Fruit fly (Drosophila melanogaster) whole organism, embryonic: ENCODE results near the gene hiro.

Source experiments
- Antp ChIP-seq: fragments of 200-800 bp; sonication (Bioruptor generic); optimal IDR thresholded peaks from 3 replicates; lab custom pipeline; 2016; ENCODE audit warnings: missing biosample characterization, missing genetic modification characterization
- Bgb ChIP-seq: fragments of 200-800 bp; sonication (Bioruptor generic); IDR thresholded peaks from 2 replicates; pipeline ENCODE4 v1.3.6; 2022; ENCODE audit warnings: missing biosample characterization, missing genetic modification characterization; ENCODE audit not compliant: partially characterized antibody
- CG10209 ChIP-seq: fragments of 200-800 bp; sonication (Bioruptor generic); optimal IDR thresholded peaks from 3 replicates; lab custom pipeline; 2017; ENCODE audit warnings: missing biosample characterization, mild to moderate bottlenecking, missing genetic modification characterization, missing genetic modification reagents
- CG1024 ChIP-seq: fragments of 200-800 bp; sonication (Bioruptor generic); IDR thresholded peaks from 2 replicates; pipeline ENCODE4 v1.3.6; 2022; ENCODE audit warnings: missing biosample characterization, missing genetic modification characterization
- CG10267 ChIP-seq: fragments of 200-800 bp; sonication (Bioruptor generic); optimal IDR thresholded peaks from 2 replicates; lab custom pipeline; 2018; ENCODE audit warnings: missing biosample characterization, mild to moderate bottlenecking, missing genetic modification characterization, moderate library complexity
- CG10321 ChIP-seq: fragments of 200-800 bp; sonication (Bioruptor generic); IDR thresholded peaks from 2 replicates; pipeline ENCODE4 v1.3.6; 2022; ENCODE audit warnings: missing biosample characterization, missing genetic modification characterization
- CG11085 ChIP-seq: fragments of 200-800 bp; sonication (Bioruptor generic); IDR thresholded peaks from 2 replicates; pipeline ENCODE4 v1.3.6; 2022; ENCODE audit warnings: missing biosample characterization, missing genetic modification characterization
- CG11093 ChIP-seq: fragments of 200-800 bp; sonication (Bioruptor generic); IDR thresholded peaks from 3 replicates; pipeline ENCODE4 v1.3.6; 2022; ENCODE audit warnings: missing biosample characterization, missing genetic modification characterization
- CG11398 ChIP-seq: fragments of 200-800 bp; sonication (Bioruptor generic); optimal IDR thresholded peaks from 2 replicates; lab custom pipeline; 2016; ENCODE audit warnings: missing biosample characterization, missing genetic modification characterization
- CG13287 ChIP-seq: fragments of 200-800 bp; sonication (Bioruptor generic); IDR thresholded peaks from 2 replicates; pipeline ENCODE4 v1.3.6; 2022; ENCODE audit warnings: missing biosample characterization, missing genetic modification characterization; ENCODE audit not compliant: partially characterized antibody
- CG14667 ChIP-seq: fragments of 200-800 bp; sonication (Bioruptor generic); IDR thresholded peaks from 2 replicates; pipeline ENCODE4 v1.3.6; 2022; ENCODE audit warnings: missing biosample characterization, missing genetic modification characterization
- CG15073 ChIP-seq: fragments of 200-800 bp; sonication (Bioruptor generic); optimal IDR thresholded peaks from 2 replicates; lab custom pipeline; 2016; ENCODE audit warnings: missing biosample characterization, missing genetic modification characterization
- CG15696 ChIP-seq: fragments of 200-800 bp; sonication (Bioruptor generic); optimal IDR thresholded peaks from 2 replicates; lab custom pipeline; 2019; ENCODE audit warnings: missing biosample characterization, mild to moderate bottlenecking, missing genetic modification characterization, moderate library complexity
- CG18011 ChIP-seq: fragments of 200-800 bp; sonication (Bioruptor generic); optimal IDR thresholded peaks from 2 replicates; lab custom pipeline; 2017; ENCODE audit warnings: missing biosample characterization, missing genetic modification characterization, mild to moderate bottlenecking, moderate library complexity, missing genotype
- CG3065 ChIP-seq: fragments of 200-800 bp; sonication (Bioruptor generic); optimal IDR thresholded peaks from 2 replicates; lab custom pipeline; 2016; ENCODE audit warnings: missing biosample characterization, missing genetic modification characterization
- CG34376 ChIP-seq: fragments of 200-800 bp; sonication (Bioruptor generic); optimal IDR thresholded peaks from 2 replicates; lab custom pipeline; 2018; ENCODE audit warnings: missing biosample characterization, mild to moderate bottlenecking, missing genetic modification characterization
- CG4424 ChIP-seq: fragments of 200-800 bp; sonication (Bioruptor generic); optimal IDR thresholded peaks from 3 replicates; lab custom pipeline; 2016; ENCODE audit warnings: missing biosample characterization, missing genetic modification characterization
- CG6254 ChIP-seq: fragments of 200-800 bp; sonication (Bioruptor generic); optimal IDR thresholded peaks from 3 replicates; lab custom pipeline; 2017; ENCODE audit warnings: mild to moderate bottlenecking, missing biosample characterization, missing genetic modification reagents, missing genetic modification characterization
- CG6765 ChIP-seq: fragments of 200-800 bp; sonication (Bioruptor generic); optimal IDR thresholded peaks from 3 replicates; lab custom pipeline; 2017; ENCODE audit warnings: missing biosample characterization, mild to moderate bottlenecking, missing genetic modification characterization
- CG6854 ChIP-seq: fragments of 200-800 bp; sonication (Bioruptor generic); optimal IDR thresholded peaks from 3 replicates; lab custom pipeline; 2017; ENCODE audit warnings: missing biosample characterization, mild to moderate bottlenecking, missing genetic modification characterization
- CG8388 ChIP-seq: fragments of 200-800 bp; sonication (Bioruptor generic); optimal IDR thresholded peaks from 2 replicates; lab custom pipeline; 2019; ENCODE audit warnings: missing biosample characterization, mild to moderate bottlenecking, missing genetic modification characterization, moderate library complexity
- CG8944 ChIP-seq: fragments of 200-800 bp; sonication (Bioruptor generic); optimal IDR thresholded peaks from 3 replicates; lab custom pipeline; 2016; ENCODE audit warnings: missing biosample characterization, missing genetic modification characterization
- CG9797 ChIP-seq: fragments of 200-800 bp; sonication (Bioruptor generic); optimal IDR thresholded peaks from 3 replicates; lab custom pipeline; 2018; ENCODE audit warnings: missing biosample characterization, mild to moderate bottlenecking, missing genetic modification characterization
- CHES-1-like ChIP-seq: fragments of 200-800 bp; sonication (Bioruptor generic); optimal IDR thresholded peaks from 2 replicates; lab custom pipeline; 2016; ENCODE audit warnings: missing biosample characterization, missing genetic modification characterization
- CTCF ChIP-seq: fragments of 200-800 bp; sonication (Bioruptor generic); optimal IDR thresholded peaks from 2 replicates; lab custom pipeline; 2017; ENCODE audit warnings: missing biosample characterization, mild to moderate bottlenecking, missing genetic modification characterization, moderate library complexity
- Doc3 ChIP-seq: fragments of 200-800 bp; sonication (Bioruptor generic); IDR thresholded peaks from 3 replicates; pipeline ENCODE4 v1.3.6; 2022; ENCODE audit warnings: missing biosample characterization, missing genetic modification characterization; ENCODE audit not compliant: partially characterized antibody
- Fer1 ChIP-seq: fragments of 200-800 bp; sonication (Bioruptor generic); optimal IDR thresholded peaks from 2 replicates; lab custom pipeline; 2017; ENCODE audit warnings: missing biosample characterization, mild to moderate bottlenecking, missing genetic modification characterization
- HLH3B ChIP-seq: fragments of 200-800 bp; sonication (Bioruptor generic); IDR thresholded peaks from 2 replicates; pipeline ENCODE4 v1.3.6; 2022; ENCODE audit warnings: missing biosample characterization, missing genetic modification characterization
- HLH54F ChIP-seq: fragments of 200-800 bp; sonication (Bioruptor generic); optimal IDR thresholded peaks from 3 replicates; lab custom pipeline; 2016; ENCODE audit warnings: missing biosample characterization, missing genetic modification characterization
- MESR4 ChIP-seq: fragments of 200-800 bp; sonication (Bioruptor generic); optimal IDR thresholded peaks from 2 replicates; lab custom pipeline; 2018; ENCODE audit warnings: missing biosample characterization, mild to moderate bottlenecking, missing genetic modification characterization, moderate library complexity
- Mes4 ChIP-seq: fragments of 200-800 bp; sonication (Bioruptor generic); optimal IDR thresholded peaks from 2 replicates; lab custom pipeline; 2016; ENCODE audit warnings: missing biosample characterization, missing genetic modification characterization
- Scr ChIP-seq: fragments of 200-800 bp; sonication (Bioruptor generic); IDR thresholded peaks from 2 replicates; pipeline ENCODE4 v1.3.6; 2022; ENCODE audit warnings: missing biosample characterization, missing genetic modification characterization; ENCODE audit not compliant: partially characterized antibody
- Sry-β ChIP-seq: fragments of 200-800 bp; sonication (Bioruptor generic); optimal IDR thresholded peaks from 2 replicates; lab custom pipeline; 2018; ENCODE audit warnings: missing biosample characterization, mild to moderate bottlenecking, missing genetic modification characterization, moderate library complexity
- Sry-δ ChIP-seq: fragments of 200-800 bp; sonication (Bioruptor generic); optimal IDR thresholded peaks from 2 replicates; lab custom pipeline; 2016; ENCODE audit warnings: missing biosample characterization, missing genetic modification characterization
- aop ChIP-seq: fragments of 200-800 bp; sonication (Bioruptor generic); IDR thresholded peaks from 2 replicates; pipeline ENCODE4 v1.3.6; 2022; ENCODE audit warnings: missing biosample characterization, missing genetic modification characterization
- cg ChIP-seq: fragments of 200-800 bp; sonication (Bioruptor generic); optimal IDR thresholded peaks from 3 replicates; lab custom pipeline; 2019; ENCODE audit warnings: missing biosample characterization, mild to moderate bottlenecking, missing genetic modification characterization, moderate library complexity
- crp ChIP-seq, 2 experiments: fragments of 200-800 bp; sonication (Bioruptor generic); optimal IDR thresholded peaks; 2 replicates in 1 of 2; 3 replicates in 1 of 2; lab custom pipeline; 2017; ENCODE audit warnings: missing biosample characterization in 2 of 2, missing genetic modification characterization in 2 of 2, mild to moderate bottlenecking in 1 of 2, moderate library complexity in 1 of 2
- danr ChIP-seq: fragments of 200-800 bp; sonication (Bioruptor generic); IDR thresholded peaks from 2 replicates; pipeline ENCODE4 v1.3.6; 2022; ENCODE audit warnings: missing biosample characterization, missing genetic modification characterization
- gcm2 ChIP-seq: fragments of 200-800 bp; sonication (Bioruptor generic); optimal IDR thresholded peaks from 2 replicates; lab custom pipeline; 2016; ENCODE audit warnings: missing biosample characterization, missing genetic modification characterization
- grau ChIP-seq: fragments of 200-800 bp; optimal IDR thresholded peaks from 3 replicates; lab custom pipeline; 2019; ENCODE audit warnings: missing biosample characterization, mild to moderate bottlenecking, missing genetic modification characterization, moderate library complexity
- hb ChIP-seq: fragments of 200-800 bp; sonication (Bioruptor generic); IDR thresholded peaks from 3 replicates; pipeline ENCODE4 v1.3.6; 2022; ENCODE audit warnings: missing biosample characterization, missing genetic modification characterization; ENCODE audit not compliant: partially characterized antibody
- hth ChIP-seq: fragments of >200 bp; optimal IDR thresholded peaks from 2 replicates; lab custom pipeline; 2017; ENCODE audit warnings: inconsistent platforms
- jigr1 ChIP-seq: fragments of 200-800 bp; sonication (Bioruptor generic); IDR thresholded peaks from 3 replicates; pipeline ENCODE4 v1.3.6; 2022; ENCODE audit warnings: missing biosample characterization, missing genetic modification characterization
- maf-S ChIP-seq: fragments of 200-800 bp; sonication (Bioruptor generic); optimal IDR thresholded peaks from 2 replicates; lab custom pipeline; 2016; ENCODE audit warnings: missing biosample characterization, missing genetic modification characterization
- peb ChIP-seq: fragments of 200-800 bp; sonication (Bioruptor generic); IDR thresholded peaks from 2 replicates; pipeline ENCODE4 v1.3.6; 2022; ENCODE audit warnings: missing biosample characterization, missing genetic modification characterization
- pita ChIP-seq: fragments of 200-800 bp; sonication (Bioruptor generic); optimal IDR thresholded peaks from 2 replicates; lab custom pipeline; 2017; ENCODE audit warnings: missing biosample characterization, mild to moderate bottlenecking, missing genetic modification characterization
- rib ChIP-seq: fragments of 200-800 bp; sonication (Bioruptor generic); IDR thresholded peaks from 2 replicates; pipeline ENCODE4 v1.3.6; 2022; ENCODE audit warnings: missing biosample characterization, missing genetic modification characterization
- sc ChIP-seq, 3 experiments: fragments of >200 bp in 2 of 3; fragments of 200-800 bp in 1 of 3; sonication (Bioruptor generic) in 1 of 3; optimal IDR thresholded peaks; 2 replicates in 2 of 3; 3 replicates in 1 of 3; lab custom pipeline; 2017; ENCODE audit warnings: mild to moderate bottlenecking in 1 of 3, missing biosample characterization in 1 of 3, missing genetic modification characterization in 1 of 3, missing genetic modification reagents in 1 of 3
- toy ChIP-seq: fragments of 200-800 bp; sonication (Bioruptor generic); IDR thresholded peaks from 2 replicates; pipeline ENCODE4 v1.3.6; 2022; ENCODE audit warnings: missing biosample characterization, missing genetic modification characterization
- ttk ChIP-seq: fragments of 200-800 bp; sonication (Bioruptor generic); IDR thresholded peaks from 2 replicates; pipeline ENCODE4 v2.1.2; 2022; ENCODE audit warnings: missing biosample characterization, missing genetic modification characterization

The hiro gene

dm6 chr3L:690031-690686 lies 2.4 kb upstream of the hiro start, which contains the start of the genes CG32483 and RabX6 (continued):
- TF ChIP-seq peb (GFP tag; lab: Robert Waterston, UW) (no peak), CG8944 (GFP tag; lab: Kevin White, UChicago) (no peak), CTCF (GFP tag; lab: Kevin White, UChicago) (peak; percentile 38), crp (GFP tag; optimal IDR thresholded peaks at IDR 0.05; lab: Kevin White, UChicago) (peak; percentile 65 to 93), CG6854 (no peak), CG15073 (GFP tag; lab: Kevin White, UChicago) (no peak), CG14667 (GFP tag; lab: Robert Waterston, UW) (no peak), pita (GFP tag; lab: Kevin White, UChicago) (no peak), HLH54F (no peak), danr (GFP tag; lab: Robert Waterston, UW) (no peak), CG10321 (GFP tag; lab: Robert Waterston, UW) (no peak), toy (GFP tag; lab: Robert Waterston, UW) (no peak), CG10209 (no peak), CG6254 (no peak), hth (no peak), HLH3B (no peak), rib (GFP tag; lab: Robert Waterston, UW) (peak; percentile 14; the same call in 1 of the 2 replicates), Fer1 (GFP tag; lab: Kevin White, UChicago) (peak; percentile 15), CG11085 (GFP tag; lab: Robert Waterston, UW) (no peak), maf-S (GFP tag; lab: Kevin White, UChicago) (no peak), Sry-δ (GFP tag; lab: Kevin White, UChicago) (peak; percentile 9), CG8388 (GFP tag; lab: Kevin White, UChicago) (no peak), hb (GFP tag; lab: Robert Waterston, UW) (no peak; the same call in 2 of the 3 replicates), Antp (GFP tag; lab: Kevin White, UChicago) (no peak), CG13287 (GFP tag; lab: Robert Waterston, UW) (peak; percentile 65), Sry-β (GFP tag; lab: Kevin White, UChicago) (no peak), CG1024 (GFP tag; lab: Robert Waterston, UW) (no peak), CG3065 (no peak), gcm2 (no peak), CG11093 (GFP tag; lab: Robert Waterston, UW) (no peak), Mes4 (no peak), grau (tag; lab: Kevin White, UChicago) (no peak), Scr (GFP tag; lab: Robert Waterston, UW) (peak; percentile 30), CG11398 (GFP tag; lab: Kevin White, UChicago) (no peak), ttk (GFP tag; lab: Robert Waterston, UW) (no peak), Bgb (GFP tag; lab: Robert Waterston, UW) (0 out of 2 replicates have a peak, but pooled peaks have one; percentile 22), aop (GFP tag; lab: Robert Waterston, UW) (no peak), CG4424 (no peak), CG15696 (tag; lab: Kevin White, UChicago) (no peak), jigr1 (GFP tag; lab: Robert Waterston, UW) (no peak), CG10267 (tag; lab: Kevin White, UChicago) (peak; percentile 3), CG9797 (GFP tag; lab: Kevin White, UChicago) (no peak), CG18011 (GFP tag; lab: Kevin White, UChicago) (no peak), CHES-1-like (no peak), Doc3 (GFP tag; lab: Robert Waterston, UW) (0 out of 3 replicates have a peak, but pooled peaks have one; percentile 22), CG34376 (no peak), MESR4 (peak; percentile 42), CG6765 (GFP tag; lab: Kevin White, UChicago) (no peak), sc (optimal IDR thresholded peaks at IDR 0.05; lab: Kevin White, UChicago) (no peak), sc (GFP tag; optimal IDR thresholded peaks at IDR 0.05; lab: Kevin White, UChicago) (no peak), cg (GFP tag; lab: Kevin White, UChicago) (no peak)
